Fruit fly (Drosophila melanogaster): Measurements from ENCODE around the gene Xport-A.

The Xport-A gene

dm6 chr3R:19875118-19875887 lies 39.9 kb downstream of the Xport-A start, which contains the start of gene Mrp5 (continued):
- peak; percentile 23 for TF ChIP-seq odd (GFP tag; optimal IDR thresholded peaks at IDR 0.05)
- TF ChIP-seq Hsf (GFP tag; optimal IDR thresholded peaks at IDR 0.05) = peak; percentile 7
- TF ChIP-seq CG42726 (GFP tag; IDR thresholded peaks at IDR 0.05; ENCODE audit: partially characterized antibody) = 0 out of 2 replicates have a peak, but pooled peaks have one; percentile 7
- peak; percentile 40 for TF ChIP-seq grau (tag; optimal IDR thresholded peaks at IDR 0.05)
- TF ChIP-seq chinmo (GFP tag; IDR thresholded peaks at IDR 0.05; ENCODE audit: partially characterized antibody) = no peak
- no peak for TF ChIP-seq Bdp1 (GFP tag; optimal IDR thresholded peaks at IDR 0.05)
- peak; percentile 53 for TF ChIP-seq Rx (GFP tag; IDR thresholded peaks at IDR 0.05)
- TF ChIP-seq MTF-1 (GFP tag; optimal IDR thresholded peaks at IDR 0.05; ENCODE audit: borderline replicate concordance) = peak; percentile 38
- TF ChIP-seq B-H1 (GFP tag; IDR thresholded peaks at IDR 0.05) = peak; percentile 40; the same call in 2 of the 3 replicates
- no peak for TF ChIP-seq CG11398 (GFP tag; optimal IDR thresholded peaks at IDR 0.05)
- TF ChIP-seq Ravus (GFP tag; IDR thresholded peaks at IDR 0.05) = no peak
- TF ChIP-seq Atf6 (GFP tag; IDR thresholded peaks at IDR 0.05) = peak; percentile 15; the same call in 1 of the 2 replicates
- peak; percentile 35 for TF ChIP-seq CG6813 (GFP tag; optimal IDR thresholded peaks at IDR 0.05)
- TF ChIP-seq CG18011 (GFP tag; optimal IDR thresholded peaks at IDR 0.05) = no peak
- 0 out of 2 replicates have a peak, but pooled peaks have one; percentile 37 for TF ChIP-seq Nf-YA (GFP tag; IDR thresholded peaks at IDR 0.05)
- TF ChIP-seq D (optimal IDR thresholded peaks at IDR 0.05) = no peak
- peak; percentile 25 for TF ChIP-seq D (GFP tag; optimal IDR thresholded peaks at IDR 0.05)
- TF ChIP-seq peb (GFP tag; IDR thresholded peaks at IDR 0.05) = 0 out of 2 replicates have a peak, but pooled peaks have one; percentile 12
- TF ChIP-seq CG10431 (GFP tag; optimal IDR thresholded peaks at IDR 0.05) = no peak
- peak; percentile 7 for TF ChIP-seq CG30431 (GFP tag; optimal IDR thresholded peaks at IDR 0.05)
- TF ChIP-seq CG1832 (GFP tag; optimal IDR thresholded peaks at IDR 0.05) = no peak
- TF ChIP-seq ken (GFP tag; IDR thresholded peaks at IDR 0.05) = peak; percentile 48; the same call in 1 of the 3 replicates
- no peak for TF ChIP-seq gsb (GFP tag; IDR thresholded peaks at IDR 0.05)
- TF ChIP-seq Med (GFP tag) = peak; percentile 32
- TF ChIP-seq lmd (GFP tag; IDR thresholded peaks at IDR 0.05) = peak; percentile 65
- TF ChIP-seq bab2 (GFP tag; optimal IDR thresholded peaks at IDR 0.05) = no peak
- no peak for TF ChIP-seq CG9876 (GFP tag; optimal IDR thresholded peaks at IDR 0.05)
- TF ChIP-seq Dp (GFP tag; optimal IDR thresholded peaks at IDR 0.05) = no peak
- no peak for TF ChIP-seq CG2875 (GFP tag; optimal IDR thresholded peaks at IDR 0.05)
- no peak; the same call in 1 of the 2 replicates for TF ChIP-seq CG3847 (GFP tag; IDR thresholded peaks at IDR 0.05)
- 0 out of 2 replicates have a peak, but pooled peaks have one; percentile 12 for TF ChIP-seq ttk (GFP tag; IDR thresholded peaks at IDR 0.05)
- TF ChIP-seq Nf-YB (GFP tag; optimal IDR thresholded peaks at IDR 0.05) = peak; percentile 4
- peak; percentile 29; the same call in 1 of the 2 replicates for TF ChIP-seq H2.0 (GFP tag; IDR thresholded peaks at IDR 0.05)
- TF ChIP-seq corto (GFP tag; optimal IDR thresholded peaks at IDR 0.05) = no peak
- TF ChIP-seq CG32532 (GFP tag; IDR thresholded peaks at IDR 0.05) = peak; percentile 72
- no peak for TF ChIP-seq prd (optimal IDR thresholded peaks at IDR 0.05)
- peak; percentile 74 for TF ChIP-seq prd (GFP tag; IDR thresholded peaks at IDR 0.05)
- peak; percentile 50 for TF ChIP-seq CG6254 (GFP tag; optimal IDR thresholded peaks at IDR 0.05)
- TF ChIP-seq HmgZ (tag; optimal IDR thresholded peaks at IDR 0.05) = no peak
- TF ChIP-seq CG4820 (GFP tag; optimal IDR thresholded peaks at IDR 0.05) = peak; percentile 9
- TF ChIP-seq Dip3 (GFP tag; optimal IDR thresholded peaks at IDR 0.05) = no peak
- peak; percentile 41 for TF ChIP-seq Sox100B (GFP tag; optimal IDR thresholded peaks at IDR 0.05)
- TF ChIP-seq Doc3 (GFP tag; IDR thresholded peaks at IDR 0.05; ENCODE audit: partially characterized antibody) = no peak
- TF ChIP-seq Hmx (GFP tag; optimal IDR thresholded peaks at IDR 0.05) = no peak
- TF ChIP-seq fd102C (GFP tag; optimal IDR thresholded peaks at IDR 0.05) = no peak
- TF ChIP-seq pfk (GFP tag; optimal IDR thresholded peaks at IDR 0.05) = no peak
- TF ChIP-seq CG10267 (tag; optimal IDR thresholded peaks at IDR 0.05) = peak; percentile 40
- TF ChIP-seq hkb (optimal IDR thresholded peaks at IDR 0.05) = no peak
- TF ChIP-seq hkb (GFP tag; IDR thresholded peaks at IDR 0.05) = peak; percentile 73

All from whole organism, embryonic.